Worm (Caenorhabditis elegans) whole organism, L1 larva: ENCODE measurements around the gene cal-1.

ENCODE experiments used
- elt-3 ChIP-seq, 6 experiments: fragments of 150-350 bp in 1 of 6; sonication (generic microtip); optimal IDR thresholded peaks; 2 replicates each; lab custom pipeline; 2017 to 2018; ENCODE audit warnings: missing biosample characterization in 6 of 6, missing genetic modification characterization in 6 of 6, inconsistent platforms in 1 of 6
- grh-1 ChIP-seq: fragments of 200-800 bp; sonication (Bioruptor generic); IDR thresholded peaks from 2 replicates; pipeline ENCODE4 v1.3.6; 2022; ENCODE audit warnings: missing genetic modification reagents, missing genetic modification characterization, missing compliant biosample characterization
- lin-39 ChIP-seq: fragments of 150-350 bp; optimal IDR thresholded peaks from 2 replicates; lab custom pipeline; 2014; ENCODE audit warnings: missing biosample characterization, missing genetic modification reagents, missing genetic modification characterization
- mep-1 ChIP-seq: fragments of 150-350 bp; optimal IDR thresholded peaks from 2 replicates; lab custom pipeline; 2014; ENCODE audit warnings: missing biosample characterization, missing genetic modification characterization
- ztf-4 ChIP-seq: fragments of 150-350 bp; optimal IDR thresholded peaks from 2 replicates; lab custom pipeline; 2014; ENCODE audit warnings: missing biosample characterization, missing genetic modification characterization

DNA sequence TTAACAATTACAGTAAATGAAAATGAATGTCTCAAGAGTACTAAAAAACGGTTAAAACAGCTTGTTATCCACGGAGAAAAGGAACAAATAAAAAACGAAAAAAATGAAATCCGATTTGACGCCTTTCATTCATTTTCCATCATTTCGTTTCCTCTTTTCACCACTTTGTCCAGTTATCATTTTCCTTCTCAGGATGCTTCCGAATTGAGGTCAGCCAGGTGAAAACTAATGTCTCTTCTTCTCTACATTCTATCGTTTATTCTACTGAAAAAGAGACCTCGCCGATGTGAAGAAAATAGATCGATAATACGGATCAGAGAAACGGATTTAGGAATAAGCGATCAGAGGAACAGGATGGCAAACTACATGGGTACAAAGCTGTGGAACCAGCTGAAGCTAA is 9.1 kb upstream of the cal-1 start:
- TF ChIP-seq ztf-4 (no peak), grh-1 (GFP tag; lab: Robert Waterston, UW) (no peak), mep-1 (no peak), elt-3 (tag; optimal IDR thresholded peaks at IDR 0.05; lab: Kevin White, UChicago) (no peak), lin-39 (no peak)
